Worm (Caenorhabditis elegans): ENCODE measurements around the gene F11C1.7.

The F11C1.7 gene

ce11 chrX:13004491-13005093 is 15.4 kb downstream of the F11C1.7 start:
- TF ChIP-seq hlh-6 (tag; optimal IDR thresholded peaks at IDR 0.05) (no peak), sox-4 (tag; optimal IDR thresholded peaks at IDR 0.05) (no peak), pat-9 (tag; optimal IDR thresholded peaks at IDR 0.05) (no peak), C08G9.2 (tag; optimal IDR thresholded peaks at IDR 0.05) (no peak), gmeb-2 (tag; optimal IDR thresholded peaks at IDR 0.05) (no peak), K02D7.2 (tag; optimal IDR thresholded peaks at IDR 0.05) (no peak), ceh-34 (tag; optimal IDR thresholded peaks at IDR 0.05) (no peak), che-1 (tag; optimal IDR thresholded peaks at IDR 0.05) (no peak), T23F11.4 (GFP tag; optimal IDR thresholded peaks at IDR 0.05) (no peak), ceh-24 (tag; optimal IDR thresholded peaks at IDR 0.05) (no peak), ceh-30 (tag; optimal IDR thresholded peaks at IDR 0.05) (no peak), elt-2 (tag; optimal IDR thresholded peaks at IDR 0.05) (no peak), tbx-2 (tag; optimal IDR thresholded peaks at IDR 0.05) (no peak), unc-86 (tag; optimal IDR thresholded peaks at IDR 0.05) (no peak), nhr-232 (tag; optimal IDR thresholded peaks at IDR 0.05) (no peak)

- TF ChIP-seq pag-3 (tag; optimal IDR thresholded peaks at IDR 0.05; ENCODE audit: borderline replicate concordance) (no peak), ceh-6 (GFP tag; optimal IDR thresholded peaks at IDR 0.05) (no peak), syd-9 (tag; optimal IDR thresholded peaks at IDR 0.05) (no peak), hlh-13 (GFP tag; optimal IDR thresholded peaks at IDR 0.05) (no peak)
These were observed 16.6 kb downstream of the F11C1.7 start for ce11 chrX:13005730-13006129.

- no peak for TF ChIP-seq ahr-1 (tag; optimal IDR thresholded peaks at IDR 0.05)
- TF ChIP-seq ceh-31 (tag; optimal IDR thresholded peaks at IDR 0.05), result no peak
- no peak for TF ChIP-seq pax-1 (tag; optimal IDR thresholded peaks at IDR 0.05)
- no peak for TF ChIP-seq T23F11.4 (GFP tag; optimal IDR thresholded peaks at IDR 0.05)
- no peak for TF ChIP-seq hlh-30 (tag; optimal IDR thresholded peaks at IDR 0.05; ENCODE audit: insufficient read depth)
- no peak for TF ChIP-seq tbx-2 (tag; optimal IDR thresholded peaks at IDR 0.05)
- no peak for TF ChIP-seq hlh-15 (tag; optimal IDR thresholded peaks at IDR 0.05)
- TF ChIP-seq hlh-8 (tag; optimal IDR thresholded peaks at IDR 0.05), result no peak
- TF ChIP-seq pha-2 (tag; optimal IDR thresholded peaks at IDR 0.05), result no peak
- no peak for TF ChIP-seq ceh-19 (GFP tag; optimal IDR thresholded peaks at IDR 0.05)
- TF ChIP-seq ttx-3 (tag; optimal IDR thresholded peaks at IDR 0.05), result no peak
- TF ChIP-seq madf-2 (tag; optimal IDR thresholded peaks at IDR 0.05), result no peak
- TF ChIP-seq ama-1 (optimal IDR thresholded peaks at IDR 0.05), result no peak
- TF ChIP-seq ceh-9 (tag; optimal IDR thresholded peaks at IDR 0.05), result no peak
- TF ChIP-seq unc-55 (GFP tag; optimal IDR thresholded peaks at IDR 0.05), result no peak
- TF ChIP-seq fkh-10 (GFP tag; optimal IDR thresholded peaks at IDR 0.05), result no peak
- no peak for TF ChIP-seq pat-9 (tag; optimal IDR thresholded peaks at IDR 0.05)
- no peak for TF ChIP-seq C38D4.7 (GFP tag; optimal IDR thresholded peaks at IDR 0.05)
- TF ChIP-seq fkh-6 (tag; optimal IDR thresholded peaks at IDR 0.05), result no peak
These were observed 17.2 kb downstream of the F11C1.7 start for ce11 chrX:13006328-13006727.

ce11 chrX:13006734-13007133 is 17.6 kb downstream of the F11C1.7 start:
- TF ChIP-seq ceh-22 (tag; optimal IDR thresholded peaks at IDR 0.05) (no peak), pha-4 (tag; optimal IDR thresholded peaks at IDR 0.05) (no peak), hlh-8 (tag; optimal IDR thresholded peaks at IDR 0.05) (no peak), hlh-30 (tag; optimal IDR thresholded peaks at IDR 0.05; ENCODE audit: insufficient read depth) (no peak), dmd-4 (tag; optimal IDR thresholded peaks at IDR 0.05; ENCODE audit: borderline replicate concordance) (no peak), nfya-1 (tag; optimal IDR thresholded peaks at IDR 0.05) (no peak), elt-4 (tag; optimal IDR thresholded peaks at IDR 0.05) (no peak), odd-2 (tag; optimal IDR thresholded peaks at IDR 0.05) (no peak), ceh-30 (tag; optimal IDR thresholded peaks at IDR 0.05) (no peak), mec-3 (tag; optimal IDR thresholded peaks at IDR 0.05; ENCODE audit: borderline replicate concordance) (no peak), ceh-9 (tag; optimal IDR thresholded peaks at IDR 0.05) (no peak), ceh-45 (GFP tag; IDR thresholded peaks at IDR 0.05) (no peak), sdc-2 (tag; optimal IDR thresholded peaks at IDR 0.05) (no peak), lim-6 (tag; optimal IDR thresholded peaks at IDR 0.05) (no peak), ceh-14 (tag; optimal IDR thresholded peaks at IDR 0.05) (no peak)

Data from whole organism, late embryonic.